Worm (Caenorhabditis elegans): ENCODE measurements around the gene F08D12.15.
A peak's percentile ranks its signal among the peaks of the same experiment; 100 is the strongest.

F08D12.15 gene

DNA sequence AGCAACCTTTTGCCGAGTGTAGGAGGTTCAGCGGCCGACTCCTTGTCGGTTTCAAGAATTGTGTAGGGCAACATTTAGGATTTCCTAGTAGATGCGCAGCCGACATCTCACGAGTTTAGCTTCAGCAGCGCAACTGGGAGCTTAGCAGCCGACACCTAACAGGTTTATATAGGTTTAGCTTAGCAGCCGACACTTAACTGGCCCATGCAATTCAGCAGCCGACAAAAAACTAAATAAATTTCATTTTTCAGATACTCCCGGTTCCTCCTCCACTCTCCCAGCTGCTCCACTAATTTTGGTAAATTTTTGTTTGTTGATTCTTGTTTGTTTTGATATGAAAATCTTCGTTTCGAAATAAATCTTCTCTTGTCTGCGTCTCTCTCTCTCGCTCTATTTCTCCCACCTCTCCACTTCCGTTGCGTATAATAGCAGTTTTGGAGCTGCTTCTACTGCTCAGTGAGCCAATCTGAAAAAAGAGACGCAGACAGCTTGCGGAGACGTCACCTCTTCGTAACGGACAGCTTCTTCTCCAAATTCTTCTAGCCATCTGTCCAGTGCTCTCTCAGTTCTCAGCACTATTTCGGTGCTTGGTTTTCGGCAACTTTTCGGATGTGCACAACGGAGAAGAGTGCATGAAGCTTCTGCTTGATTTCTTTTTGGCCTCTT lies 18.3 kb upstream of the F08D12.15 start (continued):
- TF ChIP-seq lin-14 (GFP tag; optimal IDR thresholded peaks at IDR 0.05) (peak; percentile 95), dpl-1 (GFP tag; optimal IDR thresholded peaks at IDR 0.05) (peak in 2 of 3 experiments; percentile 10 to 11), nhr-19 (GFP tag; conservative IDR thresholded peaks at IDR 0.05) (peak; percentile 16), jun-1 (tag; optimal IDR thresholded peaks at IDR 0.05) (peak; percentile 47), ceh-63 (GFP tag; optimal IDR thresholded peaks at IDR 0.05) (no peak), ama-1 (optimal IDR thresholded peaks at IDR 0.05) (no peak), pax-3 (tag; optimal IDR thresholded peaks at IDR 0.05) (no peak), nhr-90 (tag; optimal IDR thresholded peaks at IDR 0.05; ENCODE audit: poor library complexity) (no peak), lir-3 (tag; optimal IDR thresholded peaks at IDR 0.05; ENCODE audit: poor library complexity) (no peak), nhr-237 (tag; optimal IDR thresholded peaks at IDR 0.05) (no peak), nhr-11 (tag; optimal IDR thresholded peaks at IDR 0.05) (no peak), rnt-1 (tag; optimal IDR thresholded peaks at IDR 0.05) (no peak), sup-37 (GFP tag; optimal IDR thresholded peaks at IDR 0.05) (peak; percentile 11), snu-23 (GFP tag; optimal IDR thresholded peaks at IDR 0.05) (peak; percentile 55), unc-30 (tag; optimal IDR thresholded peaks at IDR 0.05) (no peak), nhr-28 (tag; optimal IDR thresholded peaks at IDR 0.05) (no peak), pqm-1 (tag; optimal IDR thresholded peaks at IDR 0.05) (no peak), unc-86 (tag; optimal IDR thresholded peaks at IDR 0.05) (peak; percentile 67), isw-1 (GFP tag; IDR thresholded peaks at IDR 0.05) (peak; percentile 53), sptf-1 (tag; optimal IDR thresholded peaks at IDR 0.05) (no peak), ceh-90 (tag; optimal IDR thresholded peaks at IDR 0.05) (no peak), nhr-20 (tag; optimal IDR thresholded peaks at IDR 0.05) (no peak), hlh-17 (GFP tag; optimal IDR thresholded peaks at IDR 0.05; ENCODE audit: borderline replicate concordance) (no peak), lsy-2 (tag; optimal IDR thresholded peaks at IDR 0.05) (peak; percentile 48 to 62), elt-2 (tag; optimal IDR thresholded peaks at IDR 0.05) (no peak), nhr-47 (tag; optimal IDR thresholded peaks at IDR 0.05) (peak; percentile 78), Y116A8C.19 (tag; optimal IDR thresholded peaks at IDR 0.05; ENCODE audit: borderline replicate concordance) (no peak), fkh-8 (tag; optimal IDR thresholded peaks at IDR 0.05) (peak; percentile 94), efl-3 (GFP tag; optimal IDR thresholded peaks at IDR 0.05) (no peak), fkh-4 (tag; optimal IDR thresholded peaks at IDR 0.05; ENCODE audit: borderline replicate concordance) (no peak), egl-27 (tag; optimal IDR thresholded peaks at IDR 0.05) (no peak), lin-13 (GFP tag; optimal IDR thresholded peaks at IDR 0.05) (peak; percentile 4), nhr-76 (tag; optimal IDR thresholded peaks at IDR 0.05) (no peak), blmp-1 (tag; optimal IDR thresholded peaks at IDR 0.05) (no peak), unc-130 (tag; optimal IDR thresholded peaks at IDR 0.05) (no peak), hlh-4 (tag; optimal IDR thresholded peaks at IDR 0.05) (no peak), lin-35 (GFP tag; optimal IDR thresholded peaks at IDR 0.05) (peak in 1 of 2 experiments; percentile 31), tbx-2 (tag; optimal IDR thresholded peaks at IDR 0.05) (peak; percentile 75), nhr-71 (tag; optimal IDR thresholded peaks at IDR 0.05) (peak; percentile 76)

DNA sequence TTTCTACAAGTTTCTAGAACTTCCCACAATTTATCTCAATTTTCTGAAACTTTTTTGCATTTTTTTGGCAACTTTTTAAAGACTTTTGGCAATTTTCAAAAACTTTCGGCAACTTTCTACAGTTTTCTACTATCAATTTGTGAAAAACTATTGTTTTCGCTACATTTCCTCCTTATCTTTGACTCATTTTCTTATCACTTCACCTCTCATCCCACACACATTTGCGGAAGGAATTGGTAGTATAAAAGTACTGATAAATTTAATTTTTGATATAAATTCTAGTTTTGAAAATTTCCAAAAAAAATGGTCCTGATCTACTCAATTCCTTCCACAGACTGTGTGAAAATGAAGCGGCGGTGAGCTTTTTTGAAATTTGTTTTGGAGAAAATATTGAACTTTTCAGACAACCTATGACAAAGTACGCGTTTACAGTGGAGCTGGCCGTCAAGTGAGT lies 16.8 kb upstream of the F08D12.15 start, which contains the start of gene F29A7.4:
F29A7.4 (plus strand) TSS at position 404 of the 454 bp plus-strand sequence.
- TF ChIP-seq unc-98 (GFP tag; IDR thresholded peaks at IDR 0.05), result no peak
- TF ChIP-seq elt-2 (tag; optimal IDR thresholded peaks at IDR 0.05), result peak; percentile 72
